Worm (Caenorhabditis elegans): Measurements from ENCODE around the gene egg-2.

egg-2 gene

DNA sequence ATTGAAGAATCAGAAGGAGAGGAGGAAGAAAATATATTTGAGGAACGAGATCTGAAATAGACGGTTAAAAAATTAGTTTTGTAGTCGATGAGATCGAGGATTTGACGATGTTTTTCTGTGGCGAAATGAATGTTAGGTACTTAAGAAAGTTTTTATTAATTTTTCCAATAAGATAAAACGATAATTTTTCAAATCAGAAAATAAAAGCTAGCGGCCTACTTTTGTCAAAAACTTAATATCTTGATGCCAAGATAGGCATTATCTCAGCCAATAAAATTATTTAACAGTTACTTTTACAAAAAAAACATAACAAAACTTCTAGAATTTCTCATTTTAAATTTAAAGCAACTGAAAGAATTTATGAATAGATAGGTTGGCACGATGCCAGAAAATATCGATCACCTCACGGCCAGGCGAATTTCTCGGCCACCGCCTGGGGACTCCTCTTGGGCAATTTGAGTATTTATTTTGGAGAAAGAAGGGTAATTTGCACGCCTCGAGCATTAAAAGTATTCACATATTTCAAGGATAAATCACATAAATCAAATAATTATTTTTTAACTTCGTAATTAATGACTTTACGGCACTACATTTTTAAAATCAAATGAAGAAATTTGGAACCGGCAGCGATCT, 27.4 kb upstream of the egg-2 start, which contains the start of gene fubl-2 (continued):
- TF ChIP-seq zip-11 (GFP tag; IDR thresholded peaks at IDR 0.05) = no peak

DNA sequence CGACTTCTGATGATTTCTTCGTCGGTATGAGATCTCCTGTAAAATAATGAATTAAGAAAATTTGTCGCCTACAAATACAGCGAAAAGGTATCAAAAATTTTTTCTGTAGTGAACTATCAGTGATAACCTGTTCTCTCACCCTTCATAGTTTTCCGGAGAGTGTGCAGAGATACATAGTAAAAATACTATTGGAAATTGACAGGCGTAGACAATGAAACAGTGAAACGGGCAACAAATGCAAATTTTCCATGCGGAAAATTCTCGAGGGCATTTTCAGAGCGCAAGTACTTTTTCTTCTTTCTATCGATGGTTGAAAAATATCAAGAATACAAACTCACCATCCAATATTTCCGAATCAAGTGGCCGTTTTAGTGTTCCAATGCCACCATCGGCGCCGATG, 26.8 kb upstream of the egg-2 start:
- TF ChIP-seq dmd-9 (GFP tag; IDR thresholded peaks at IDR 0.05) (no peak), nhr-25 (tag; optimal IDR thresholded peaks at IDR 0.05; ENCODE audit: borderline replicate concordance, insufficient read depth) (no peak), nhr-28 (tag; optimal IDR thresholded peaks at IDR 0.05) (peak; percentile 66), daf-16 (GFP tag; optimal IDR thresholded peaks at IDR 0.05) (no peak), daf-16 (tag; optimal IDR thresholded peaks at IDR 0.05) (peak; percentile 18), nhr-237 (tag; optimal IDR thresholded peaks at IDR 0.05) (no peak)

DNA sequence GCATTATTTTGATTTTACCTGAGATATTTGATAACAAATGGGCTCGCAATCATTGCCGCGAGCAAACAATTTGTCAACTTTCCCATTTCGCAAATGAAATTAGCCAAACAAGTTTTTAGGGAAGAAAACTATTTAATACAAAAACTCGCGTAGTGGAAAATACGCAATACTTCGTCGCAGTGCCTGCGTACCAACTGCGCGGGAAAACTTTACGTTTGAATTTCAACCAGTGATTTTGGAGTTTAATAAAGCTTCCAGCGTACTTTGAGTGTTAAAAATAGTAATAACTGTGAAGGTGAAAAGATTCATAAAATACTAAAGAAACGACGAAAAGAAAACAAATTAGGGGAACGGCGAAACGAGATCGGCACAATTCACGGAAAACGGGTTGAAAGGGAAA, 24.5 kb upstream of the egg-2 start, which contains the start of gene tofu-7:
Gene tofu-7, minus strand, starts transcription at position 111 of the 400 bp plus-strand sequence.
- no peak for TF ChIP-seq fkh-10 (GFP tag; optimal IDR thresholded peaks at IDR 0.05)
- no peak for TF ChIP-seq nhr-10 (tag; optimal IDR thresholded peaks at IDR 0.05)
- no peak for TF ChIP-seq aly-2 (tag; optimal IDR thresholded peaks at IDR 0.05)
- no peak for TF ChIP-seq hif-1 (tag; optimal IDR thresholded peaks at IDR 0.05)
- no peak for TF ChIP-seq Y105C5A.15 (GFP tag; IDR thresholded peaks at IDR 0.05)
- no peak for TF ChIP-seq mdt-29 (GFP tag; IDR thresholded peaks at IDR 0.05)
- TF ChIP-seq lin-38 (GFP tag; IDR thresholded peaks at IDR 0.05) = peak; percentile 11; the same call in 1 of the 2 replicates
- TF ChIP-seq nhr-111 (GFP tag; optimal IDR thresholded peaks at IDR 0.05) = no peak

DNA sequence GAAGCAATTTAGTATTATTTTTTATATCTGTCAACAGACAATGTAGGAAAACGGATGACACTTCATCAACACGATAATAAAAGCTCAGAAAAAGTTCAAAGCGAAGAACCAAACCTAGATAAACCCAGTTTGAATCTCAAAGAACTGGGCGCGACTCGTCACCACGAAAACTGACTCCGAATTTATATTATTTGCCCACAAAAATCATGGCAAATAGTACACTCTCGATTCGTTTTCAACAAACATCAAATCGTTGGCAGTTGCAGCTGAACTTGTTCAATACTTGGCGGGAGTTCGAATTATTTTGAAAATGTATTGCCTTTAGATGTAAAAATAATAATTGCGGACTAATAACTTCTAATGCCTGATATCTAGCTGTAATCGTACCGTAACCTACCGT, 22.7 kb upstream of the egg-2 start:
- TF ChIP-seq fos-1 (tag; optimal IDR thresholded peaks at IDR 0.05) = no peak
- TF ChIP-seq F49E8.2 (tag; optimal IDR thresholded peaks at IDR 0.05; ENCODE audit: borderline replicate concordance) = no peak
- TF ChIP-seq lin-29 (GFP tag; IDR thresholded peaks at IDR 0.05) = no peak
- TF ChIP-seq madf-9 (GFP tag; conservative IDR thresholded peaks at IDR 0.05) = no peak
- no peak for TF ChIP-seq dpl-1 (GFP tag; optimal IDR thresholded peaks at IDR 0.05)
- no peak for TF ChIP-seq fkh-10 (GFP tag; optimal IDR thresholded peaks at IDR 0.05)
- TF ChIP-seq nhr-48 (tag; optimal IDR thresholded peaks at IDR 0.05) = no peak

DNA sequence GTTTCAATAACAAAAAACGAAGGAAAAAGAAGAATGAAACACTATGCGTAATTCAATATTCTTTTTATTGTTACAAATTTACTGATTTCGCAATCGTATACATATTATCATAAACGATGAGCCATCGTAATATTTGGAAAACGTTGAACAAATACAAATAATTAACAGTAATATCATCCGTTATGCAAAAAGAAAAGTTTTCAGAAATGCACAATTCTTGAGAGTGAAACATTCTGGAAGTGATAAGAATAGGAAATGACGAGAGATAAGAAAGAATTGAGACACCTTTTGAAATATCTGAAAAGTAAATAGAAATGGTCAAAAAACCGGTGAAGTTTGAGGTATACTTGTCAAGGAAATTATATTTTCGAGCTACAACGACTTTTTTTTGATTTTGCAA, 21.1 kb upstream of the egg-2 start:
- no peak for TF ChIP-seq dve-1 (tag; optimal IDR thresholded peaks at IDR 0.05; ENCODE audit: insufficient read depth)
- no peak for TF ChIP-seq madf-5 (GFP tag; IDR thresholded peaks at IDR 0.05)
- TF ChIP-seq spr-3 (GFP tag; optimal IDR thresholded peaks at IDR 0.05) = no peak
- TF ChIP-seq aly-2 (tag; optimal IDR thresholded peaks at IDR 0.05) = no peak
- TF ChIP-seq ceh-32 (tag; optimal IDR thresholded peaks at IDR 0.05; ENCODE audit: poor library complexity) = no peak
- no peak for TF ChIP-seq egl-43 (GFP tag; IDR thresholded peaks at IDR 0.05)
- no peak for TF ChIP-seq lin-38 (GFP tag; IDR thresholded peaks at IDR 0.05)
- TF ChIP-seq nhr-48 (tag; optimal IDR thresholded peaks at IDR 0.05) = no peak
- peak; percentile 10 for TF ChIP-seq nhr-77 (tag; optimal IDR thresholded peaks at IDR 0.05)
- TF ChIP-seq nhr-28 (tag; optimal IDR thresholded peaks at IDR 0.05) = peak; percentile 33
- no peak for TF ChIP-seq nhr-11 (tag; optimal IDR thresholded peaks at IDR 0.05)
- no peak for TF ChIP-seq F26F4.8 (GFP tag; conservative IDR thresholded peaks at IDR 0.05)
- no peak for TF ChIP-seq nhr-42 (GFP tag; IDR thresholded peaks at IDR 0.05)
- no peak for TF ChIP-seq T26A8.4 (GFP tag; IDR thresholded peaks at IDR 0.05)
- no peak for TF ChIP-seq tag-97 (GFP tag; IDR thresholded peaks at IDR 0.05)
- TF ChIP-seq ama-1 (optimal IDR thresholded peaks at IDR 0.05) = no peak
- no peak for TF ChIP-seq snpc-1.2 (GFP tag; IDR thresholded peaks at IDR 0.05)
- TF ChIP-seq daf-16 (GFP tag; optimal IDR thresholded peaks at IDR 0.05) = no peak
- TF ChIP-seq daf-16 (tag; optimal IDR thresholded peaks at IDR 0.05) = peak; percentile 33
- no peak for TF ChIP-seq F37D6.2 (tag; optimal IDR thresholded peaks at IDR 0.05)
- TF ChIP-seq daf-12 (tag; optimal IDR thresholded peaks at IDR 0.05) = no peak
- no peak for TF ChIP-seq arid-1 (GFP tag; conservative IDR thresholded peaks at IDR 0.05)
- TF ChIP-seq zag-1 (tag; optimal IDR thresholded peaks at IDR 0.05) = no peak
- TF ChIP-seq nhr-25 (tag; optimal IDR thresholded peaks at IDR 0.05; ENCODE audit: borderline replicate concordance, insufficient read depth) = no peak
- no peak for TF ChIP-seq mep-1 (tag; optimal IDR thresholded peaks at IDR 0.05)
- TF ChIP-seq F44E2.7 (GFP tag; IDR thresholded peaks at IDR 0.05) = no peak
- no peak for TF ChIP-seq zip-11 (GFP tag; IDR thresholded peaks at IDR 0.05)
- TF ChIP-seq lir-3 (tag; optimal IDR thresholded peaks at IDR 0.05) = no peak
- TF ChIP-seq cey-2 (tag; optimal IDR thresholded peaks at IDR 0.05; ENCODE audit: borderline replicate concordance, insufficient read depth) = no peak
- TF ChIP-seq pqm-1 (tag; optimal IDR thresholded peaks at IDR 0.05) = peak; percentile 65

Data from whole organism, L4 larva.